Worm (Caenorhabditis elegans): ENCODE measurements around the gene ZK180.6.

DNA sequence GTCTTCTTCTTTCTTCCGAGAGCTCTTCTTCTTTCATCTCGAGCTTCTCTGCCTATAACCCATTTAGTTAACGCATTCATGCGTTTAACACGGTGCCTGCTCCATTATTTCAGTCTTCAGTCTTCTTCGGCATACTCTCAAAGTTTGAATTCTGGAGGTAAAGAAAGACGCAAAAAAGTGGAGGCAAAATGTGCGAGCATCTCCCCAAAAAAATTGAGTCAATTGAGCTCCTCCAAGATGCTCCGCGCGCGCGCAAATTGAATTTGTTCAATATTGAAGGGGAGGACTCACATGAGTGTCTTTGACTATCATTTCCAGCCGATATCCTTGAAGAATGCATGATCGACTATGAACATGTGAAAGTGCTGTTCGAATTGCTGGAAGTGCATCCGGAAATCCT, 19.8 kb downstream of the ZK180.6 start:
- no peak for TF ChIP-seq elt-1 (tag; optimal IDR thresholded peaks at IDR 0.05)
- no peak for TF ChIP-seq nhr-77 (tag; optimal IDR thresholded peaks at IDR 0.05)
